Fruit fly (Drosophila melanogaster) whole organism, embryonic: ENCODE results near the gene CG12539.
A peak's percentile ranks its signal among the peaks of the same experiment; 100 is the strongest.

Experiments
- Adf1 ChIP-seq: fragments of 200-800 bp; sonication (Bioruptor generic); IDR thresholded peaks from 2 replicates; pipeline ENCODE4 v1.3.6; 2022; ENCODE audit warnings: missing biosample characterization, missing genetic modification characterization
- Atf3 ChIP-seq: fragments of 200-800 bp; sonication (Bioruptor generic); optimal IDR thresholded peaks from 3 replicates; lab custom pipeline; 2016; ENCODE audit warnings: missing biosample characterization, missing genetic modification characterization
- Bdp1 ChIP-seq: fragments of 200-800 bp; sonication (Bioruptor generic); optimal IDR thresholded peaks from 3 replicates; lab custom pipeline; 2016; ENCODE audit warnings: missing biosample characterization, missing genetic modification characterization
- CG10274 ChIP-seq: fragments of 200-800 bp; sonication (Bioruptor generic); optimal IDR thresholded peaks from 3 replicates; lab custom pipeline; 2017; ENCODE audit warnings: missing biosample characterization, mild to moderate bottlenecking, missing genetic modification characterization
- CG12744 ChIP-seq: fragments of 200-800 bp; sonication (Bioruptor generic); optimal IDR thresholded peaks from 2 replicates; lab custom pipeline; 2016; ENCODE audit warnings: missing biosample characterization, missing genetic modification characterization
- CG14014 ChIP-seq: fragments of 200-800 bp; sonication (Bioruptor generic); IDR thresholded peaks from 2 replicates; pipeline ENCODE4 v1.3.6; 2022; ENCODE audit warnings: missing biosample characterization, missing genetic modification characterization
- CG17361 ChIP-seq: fragments of 200-800 bp; sonication (Bioruptor generic); IDR thresholded peaks from 3 replicates; pipeline ENCODE4 v1.3.6; 2022; ENCODE audit warnings: missing biosample characterization, missing genetic modification characterization
- CG17568 ChIP-seq: fragments of 200-800 bp; sonication (Bioruptor generic); optimal IDR thresholded peaks from 2 replicates; lab custom pipeline; 2018; ENCODE audit warnings: missing biosample characterization, mild to moderate bottlenecking, missing genetic modification characterization, moderate library complexity
- CG18011 ChIP-seq: fragments of 200-800 bp; sonication (Bioruptor generic); optimal IDR thresholded peaks from 2 replicates; lab custom pipeline; 2017; ENCODE audit warnings: missing biosample characterization, missing genetic modification characterization, mild to moderate bottlenecking, moderate library complexity, missing genotype
- CG2120 ChIP-seq: fragments of 200-800 bp; sonication (Bioruptor generic); optimal IDR thresholded peaks from 3 replicates; lab custom pipeline; 2016; ENCODE audit warnings: missing biosample characterization, missing genetic modification characterization
- CG2129 ChIP-seq: fragments of 200-800 bp; sonication (Bioruptor generic); IDR thresholded peaks from 2 replicates; pipeline ENCODE4 v1.3.6; 2022; ENCODE audit warnings: missing biosample characterization, missing genetic modification characterization; ENCODE audit not compliant: partially characterized antibody
- CG2889 ChIP-seq: fragments of 200-800 bp; sonication (Bioruptor generic); IDR thresholded peaks from 3 replicates; pipeline ENCODE4 v1.3.6; 2022; ENCODE audit warnings: missing biosample characterization, missing genetic modification characterization
- CG31365 ChIP-seq: fragments of 200-800 bp; sonication (Bioruptor generic); optimal IDR thresholded peaks from 2 replicates; lab custom pipeline; 2018; ENCODE audit warnings: missing biosample characterization, mild to moderate bottlenecking, missing genetic modification characterization
- CG32532 ChIP-seq: fragments of 200-800 bp; sonication (Bioruptor generic); IDR thresholded peaks from 2 replicates; pipeline ENCODE4 v1.3.6; 2022; ENCODE audit warnings: missing biosample characterization, missing genetic modification characterization
- CG32767 ChIP-seq: fragments of 200-800 bp; sonication (Bioruptor generic); IDR thresholded peaks from 2 replicates; pipeline ENCODE4 v1.3.6; 2022; ENCODE audit warnings: missing biosample characterization, missing genetic modification characterization
- CG3407 ChIP-seq: fragments of 200-800 bp; sonication (Bioruptor generic); optimal IDR thresholded peaks from 2 replicates; lab custom pipeline; 2018; ENCODE audit warnings: missing biosample characterization, mild to moderate bottlenecking, missing genetic modification characterization
- CG34224 ChIP-seq: fragments of 200-800 bp; sonication (Bioruptor generic); IDR thresholded peaks from 3 replicates; pipeline ENCODE4 v1.3.6; 2022; ENCODE audit warnings: missing biosample characterization, missing genetic modification characterization; ENCODE audit not compliant: partially characterized antibody
- CG4820 ChIP-seq: fragments of 200-800 bp; sonication (Bioruptor generic); optimal IDR thresholded peaks from 3 replicates; lab custom pipeline; 2016; ENCODE audit warnings: missing biosample characterization, missing genetic modification characterization
- CG7839 ChIP-seq: fragments of 200-800 bp; sonication (Bioruptor generic); optimal IDR thresholded peaks from 3 replicates; lab custom pipeline; 2018; ENCODE audit warnings: missing biosample characterization, mild to moderate bottlenecking, missing genetic modification characterization, moderate library complexity
- CkIIα-i1 ChIP-seq: fragments of 200-800 bp; sonication (Bioruptor generic); IDR thresholded peaks from 2 replicates; pipeline ENCODE4 v1.3.6; 2022; ENCODE audit warnings: missing biosample characterization, missing genetic modification characterization
- Deaf1 ChIP-seq: fragments of 200-800 bp; optimal IDR thresholded peaks from 3 replicates; lab custom pipeline; 2019; ENCODE audit warnings: missing biosample characterization, mild to moderate bottlenecking, missing genetic modification characterization, moderate library complexity
- Doc2 ChIP-seq: fragments of 200-800 bp; sonication (Bioruptor generic); IDR thresholded peaks from 2 replicates; pipeline ENCODE4 v1.3.6; 2022; ENCODE audit warnings: missing biosample characterization, missing genetic modification characterization
- ERR ChIP-seq: fragments of 200-800 bp; sonication (Bioruptor generic); optimal IDR thresholded peaks from 2 replicates; lab custom pipeline; 2016; ENCODE audit warnings: missing biosample characterization, missing genetic modification characterization
- Ets97D ChIP-seq: fragments of 200-800 bp; sonication (Bioruptor generic); optimal IDR thresholded peaks from 3 replicates; lab custom pipeline; 2016; ENCODE audit warnings: missing biosample characterization, missing genetic modification characterization
- H2.0 ChIP-seq: fragments of 200-800 bp; sonication (Bioruptor generic); IDR thresholded peaks from 2 replicates; pipeline ENCODE4 v1.3.6; 2022; ENCODE audit warnings: missing biosample characterization, missing genetic modification characterization
- MESR4 ChIP-seq: fragments of 200-800 bp; sonication (Bioruptor generic); optimal IDR thresholded peaks from 2 replicates; lab custom pipeline; 2018; ENCODE audit warnings: missing biosample characterization, mild to moderate bottlenecking, missing genetic modification characterization, moderate library complexity
- NC2β ChIP-seq: fragments of 200-800 bp; sonication (Bioruptor generic); optimal IDR thresholded peaks from 2 replicates; lab custom pipeline; 2016; ENCODE audit warnings: missing biosample characterization, missing genetic modification characterization
- Pdp1 ChIP-seq, 2 experiments: fragments of 200-800 bp; sonication (Bioruptor generic); optimal IDR thresholded peaks; 3 replicates each; lab custom pipeline; 2016; ENCODE audit warnings: missing biosample characterization in 2 of 2, missing genetic modification characterization in 2 of 2, mild to moderate bottlenecking in 1 of 2, moderate library complexity in 1 of 2
- Tbp ChIP-seq: fragments of >200 bp; optimal IDR thresholded peaks from 2 replicates; lab custom pipeline; 2018; ENCODE audit warnings: missing biosample characterization, missing genetic modification characterization
- Vsx1 ChIP-seq: fragments of 200-800 bp; sonication (Bioruptor generic); optimal IDR thresholded peaks from 2 replicates; lab custom pipeline; 2017; ENCODE audit warnings: missing biosample characterization, mild to moderate bottlenecking, missing genetic modification characterization, missing genetic modification reagents
- ash1 ChIP-seq: fragments of 200-800 bp; sonication (Bioruptor generic); optimal IDR thresholded peaks from 2 replicates; lab custom pipeline; 2018; ENCODE audit warnings: missing biosample characterization, mild to moderate bottlenecking, missing genetic modification characterization
- az2 ChIP-seq: fragments of 200-800 bp; sonication (Bioruptor generic); optimal IDR thresholded peaks from 3 replicates; lab custom pipeline; 2016; ENCODE audit warnings: missing biosample characterization, missing genetic modification characterization
- ems ChIP-seq: fragments of 200-800 bp; sonication (Bioruptor generic); optimal IDR thresholded peaks from 3 replicates; lab custom pipeline; 2016; ENCODE audit warnings: missing biosample characterization, missing genetic modification characterization
- en ChIP-seq: fragments of 200-800 bp; sonication (Bioruptor generic); optimal IDR thresholded peaks from 2 replicates; lab custom pipeline; 2016; ENCODE audit warnings: missing biosample characterization, missing genetic modification characterization
- eve ChIP-seq, 2 experiments: fragments of >200 bp; optimal IDR thresholded peaks; 2 replicates each; lab custom pipeline; 2017; ENCODE audit warnings: missing biosample characterization in 2 of 2, missing genetic modification characterization in 2 of 2
- gcm2 ChIP-seq: fragments of 200-800 bp; sonication (Bioruptor generic); optimal IDR thresholded peaks from 2 replicates; lab custom pipeline; 2016; ENCODE audit warnings: missing biosample characterization, missing genetic modification characterization
- inv ChIP-seq: fragments of 200-800 bp; sonication (Bioruptor generic); IDR thresholded peaks from 2 replicates; pipeline ENCODE4 v1.3.6; 2022; ENCODE audit warnings: missing biosample characterization, missing genetic modification characterization; ENCODE audit not compliant: partially characterized antibody
- kah ChIP-seq: fragments of 200-800 bp; sonication (Bioruptor generic); optimal IDR thresholded peaks from 2 replicates; lab custom pipeline; 2018; ENCODE audit warnings: missing biosample characterization, mild to moderate bottlenecking, missing genetic modification characterization
- lmd ChIP-seq: fragments of 200-800 bp; sonication (Bioruptor generic); IDR thresholded peaks from 2 replicates; pipeline ENCODE4 v1.3.6; 2022; ENCODE audit warnings: missing biosample characterization, missing genetic modification characterization
- otp ChIP-seq: fragments of 200-800 bp; sonication (Bioruptor generic); IDR thresholded peaks from 3 replicates; pipeline ENCODE4, ENCODE4 v1.3.6; 2022; ENCODE audit warnings: missing biosample characterization, missing genetic modification characterization
- peb ChIP-seq: fragments of 200-800 bp; sonication (Bioruptor generic); IDR thresholded peaks from 2 replicates; pipeline ENCODE4 v1.3.6; 2022; ENCODE audit warnings: missing biosample characterization, missing genetic modification characterization
- row ChIP-seq: fragments of 200-800 bp; sonication (Bioruptor generic); IDR thresholded peaks from 3 replicates; pipeline ENCODE4 v1.3.6; 2022; ENCODE audit warnings: missing biosample characterization, missing genetic modification characterization
- tap ChIP-seq: fragments of 200-800 bp; optimal IDR thresholded peaks from 3 replicates; lab custom pipeline; 2019; ENCODE audit warnings: missing biosample characterization, mild to moderate bottlenecking, missing genetic modification characterization, moderate library complexity
- tin ChIP-seq: fragments of 200-800 bp; sonication (Bioruptor generic); optimal IDR thresholded peaks from 3 replicates; lab custom pipeline; 2016; ENCODE audit warnings: missing biosample characterization, missing genetic modification characterization
- tll ChIP-seq, 2 experiments: fragments of 200-800 bp in 1 of 2; fragments of >200 bp in 1 of 2; sonication (Bioruptor generic) in 1 of 2; optimal IDR thresholded peaks; 2 replicates each; lab custom pipeline; 2017 to 2019; ENCODE audit warnings: missing biosample characterization in 2 of 2, missing genetic modification characterization in 2 of 2, mild to moderate bottlenecking in 1 of 2, moderate library complexity in 1 of 2
- tna ChIP-seq: fragments of 200-800 bp; sonication (Bioruptor generic); IDR thresholded peaks from 2 replicates; pipeline ENCODE4 v1.3.6; 2022; ENCODE audit warnings: missing biosample characterization, missing genetic modification characterization; ENCODE audit not compliant: partially characterized antibody
- usp ChIP-seq: fragments of >200 bp; optimal IDR thresholded peaks from 2 replicates; lab custom pipeline; 2017; ENCODE audit warnings: missing biosample characterization, missing genetic modification characterization
- vnd ChIP-seq: fragments of 200-800 bp; sonication (Bioruptor generic); IDR thresholded peaks from 3 replicates; pipeline ENCODE4 v1.3.6; 2022; ENCODE audit warnings: missing biosample characterization, missing genetic modification characterization; ENCODE audit not compliant: partially characterized antibody
- wdn ChIP-seq: fragments of 200-800 bp; sonication (Bioruptor generic); IDR thresholded peaks from 2 replicates; pipeline ENCODE4 v1.3.6; 2022; ENCODE audit warnings: missing biosample characterization, missing genetic modification characterization
- zf30C ChIP-seq: fragments of 200-800 bp; sonication (Bioruptor generic); optimal IDR thresholded peaks from 3 replicates; lab custom pipeline; 2018; ENCODE audit warnings: missing biosample characterization, mild to moderate bottlenecking, missing genetic modification characterization

The CG12539 gene

dm6 chrX:14882536-14883118 lies 38.1 kb upstream of the CG12539 start, which contains the start of the genes CG45064 and CG45065 (continued):
- peak; percentile 56 for TF ChIP-seq CG32532 (GFP tag; lab: Robert Waterston, UW)
- TF ChIP-seq CkIIα-i1 (GFP tag; lab: Robert Waterston, UW), result no peak
- TF ChIP-seq CG18011 (GFP tag; lab: Kevin White, UChicago), result peak; percentile 32
- TF ChIP-seq Vsx1 (GFP tag; lab: Kevin White, UChicago), result peak; percentile 50
- peak; percentile 88 for TF ChIP-seq CG17361 (GFP tag; lab: Robert Waterston, UW)
- TF ChIP-seq tna, result no peak
- TF ChIP-seq zf30C (GFP tag; lab: Kevin White, UChicago), result peak; percentile 51
- peak; percentile 56 for TF ChIP-seq wdn
- TF ChIP-seq otp (GFP tag; lab: Robert Waterston, UW), result peak; percentile 81; the same call in 2 of the 3 replicates
- peak in 1 of 2 experiments; percentile 95 for TF ChIP-seq eve (GFP tag; optimal IDR thresholded peaks at IDR 0.05; lab: Kevin White, UChicago)
- TF ChIP-seq H2.0, result peak; percentile 85
- TF ChIP-seq ems (GFP tag; lab: Kevin White, UChicago), result peak; percentile 70
- peak; percentile 74 for TF ChIP-seq CG3407 (GFP tag; lab: Kevin White, UChicago)
- TF ChIP-seq CG10274 (GFP tag; lab: Kevin White, UChicago), result peak; percentile 50
- TF ChIP-seq Pdp1 (GFP tag; optimal IDR thresholded peaks at IDR 0.05; lab: Kevin White, UChicago), result peak; percentile 72 to 73
- TF ChIP-seq Deaf1 (tag; lab: Kevin White, UChicago), result peak; percentile 75
- TF ChIP-seq CG31365 (tag; lab: Kevin White, UChicago), result peak; percentile 53
- TF ChIP-seq gcm2 (GFP tag; lab: Kevin White, UChicago), result peak; percentile 56
- TF ChIP-seq CG34224, result no peak
- peak; percentile 81 for TF ChIP-seq az2 (GFP tag; lab: Kevin White, UChicago)
- TF ChIP-seq kah, result peak; percentile 69
- peak; percentile 56 for TF ChIP-seq en (GFP tag; lab: Kevin White, UChicago)
- TF ChIP-seq tin (GFP tag; lab: Kevin White, UChicago), result peak; percentile 75
- TF ChIP-seq Bdp1 (GFP tag; lab: Kevin White, UChicago), result peak; percentile 62
- peak; percentile 80 for TF ChIP-seq CG4820 (GFP tag; lab: Kevin White, UChicago)
- TF ChIP-seq CG17568 (GFP tag; lab: Kevin White, UChicago), result peak; percentile 64
- no peak for TF ChIP-seq MESR4 (GFP tag; lab: Kevin White, UChicago)
- no peak for TF ChIP-seq vnd (GFP tag; lab: Robert Waterston, UW)
- TF ChIP-seq lmd (GFP tag; lab: Robert Waterston, UW), result peak; percentile 81
- peak; percentile 81 for TF ChIP-seq row (GFP tag; lab: Robert Waterston, UW)
- TF ChIP-seq peb (GFP tag; lab: Robert Waterston, UW), result peak; percentile 61; the same call in 1 of the 2 replicates
- peak; percentile 86 for TF ChIP-seq tap (tag; lab: Kevin White, UChicago)
- 0 out of 3 replicates have a peak, but pooled peaks have one; percentile 57 for TF ChIP-seq CG2889 (GFP tag; lab: Robert Waterston, UW)
- TF ChIP-seq CG14014 (GFP tag; lab: Robert Waterston, UW), result peak; percentile 62
- no peak for TF ChIP-seq Doc2 (GFP tag; lab: Robert Waterston, UW)
- TF ChIP-seq inv (GFP tag; lab: Robert Waterston, UW), result no peak
- TF ChIP-seq Ets97D (GFP tag; lab: Kevin White, UChicago), result peak; percentile 51
- peak; percentile 54 for TF ChIP-seq CG12744
- TF ChIP-seq Atf3 (GFP tag; lab: Kevin White, UChicago), result peak; percentile 67
- peak; percentile 72; the same call in 1 of the 2 replicates for TF ChIP-seq CG32767 (GFP tag; lab: Robert Waterston, UW)
- no peak for TF ChIP-seq tll (GFP tag; optimal IDR thresholded peaks at IDR 0.05; lab: Kevin White, UChicago)
- TF ChIP-seq CG7839 (tag; lab: Kevin White, UChicago), result peak; percentile 89
- no peak for TF ChIP-seq ash1 (GFP tag; lab: Kevin White, UChicago)
- TF ChIP-seq Tbp (GFP tag; lab: Kevin White, UChicago), result no peak
- peak; percentile 41 for TF ChIP-seq ERR (GFP tag; lab: Kevin White, UChicago)
- TF ChIP-seq NC2β (GFP tag; lab: Kevin White, UChicago), result peak; percentile 73
- TF ChIP-seq usp (GFP tag; lab: Kevin White, UChicago), result no peak
- TF ChIP-seq CG2129 (GFP tag; lab: Robert Waterston, UW), result no peak
- TF ChIP-seq Adf1, result no peak
- TF ChIP-seq CG2120 (GFP tag; lab: Kevin White, UChicago), result peak; percentile 79
